Worm (Caenorhabditis elegans) whole organism, midembryonic: ENCODE results near the gene T28A8.5.

ENCODE experiments used
- T22C8.4 ChIP-seq: fragments of 200-800 bp; sonication (Bioruptor generic); IDR thresholded peaks from 2 replicates; pipeline ENCODE4 v1.3.6; 2022; ENCODE audit warnings: missing genetic modification characterization, missing compliant biosample characterization
- cog-1 ChIP-seq: sonication (generic microtip); optimal IDR thresholded peaks from 2 replicates; lab custom pipeline; 2016; ENCODE audit warnings: missing genetic modification characterization, missing compliant biosample characterization
- flt-1 ChIP-seq: fragments of 200-800 bp; sonication (Bioruptor generic); IDR thresholded peaks from 2 replicates; pipeline ENCODE4 v1.3.6; 2022; ENCODE audit warnings: missing genetic modification characterization, missing compliant biosample characterization
- klf-2 ChIP-seq: fragments of 200-800 bp; sonication (Bioruptor generic); conservative IDR thresholded peaks from 2 replicates; pipeline ENCODE4 v1.3.6; 2022; ENCODE audit warnings: missing genetic modification reagents, missing genetic modification characterization, missing compliant biosample characterization
- med-1 ChIP-seq: sonication (generic microtip); optimal IDR thresholded peaks from 2 replicates; lab custom pipeline; 2017; ENCODE audit warnings: missing genetic modification characterization, mild to moderate bottlenecking, missing compliant biosample characterization, antibody characterized with exemption, missing genetic modification reagents; ENCODE audit not compliant: insufficient read depth
- ref-1 ChIP-seq: fragments of 200-800 bp; sonication (Bioruptor generic); conservative IDR thresholded peaks from 2 replicates; pipeline ENCODE4 v1.3.6; 2022; ENCODE audit warnings: missing genetic modification reagents, missing genetic modification characterization, missing compliant biosample characterization
- tab-1 ChIP-seq: fragments of 200-800 bp; sonication (Bioruptor generic); IDR thresholded peaks from 2 replicates; pipeline ENCODE4 v1.3.6; 2022; ENCODE audit warnings: missing genetic modification characterization, missing compliant biosample characterization
- ztf-23 ChIP-seq: fragments of 200-800 bp; sonication (Bioruptor generic); IDR thresholded peaks from 2 replicates; pipeline ENCODE4 v1.3.6; 2022; ENCODE audit warnings: missing genetic modification reagents, missing genetic modification characterization, missing compliant biosample characterization
- ztf-29 ChIP-seq: fragments of 200-800 bp; sonication (Bioruptor generic); IDR thresholded peaks from 2 replicates; pipeline ENCODE4 v1.3.6; 2022; ENCODE audit warnings: missing genetic modification reagents, missing genetic modification characterization, missing compliant biosample characterization

The T28A8.5 gene

ce11 chrIII:13525118-13525839 is 23.8 kb downstream of the T28A8.5 start:
- TF ChIP-seq T22C8.4 (GFP tag; lab: Robert Waterston, UW) (no peak), klf-2 (GFP tag; lab: Robert Waterston, UW) (no peak), flt-1 (GFP tag; lab: Robert Waterston, UW) (no peak), tab-1 (GFP tag; lab: Robert Waterston, UW) (no peak), ref-1 (GFP tag; lab: Robert Waterston, UW) (no peak), ztf-29 (GFP tag; lab: Robert Waterston, UW) (no peak), ztf-23 (GFP tag; lab: Robert Waterston, UW) (no peak)

- TF ChIP-seq T22C8.4 (GFP tag; lab: Robert Waterston, UW) (no peak), klf-2 (GFP tag; lab: Robert Waterston, UW) (no peak), cog-1 (tag; lab: Kevin White, UChicago) (no peak), ztf-29 (GFP tag; lab: Robert Waterston, UW) (no peak), tab-1 (GFP tag; lab: Robert Waterston, UW) (no peak), flt-1 (GFP tag; lab: Robert Waterston, UW) (no peak), med-1 (GFP tag; lab: Kevin White, UChicago) (no peak), ztf-23 (GFP tag; lab: Robert Waterston, UW) (no peak), ref-1 (GFP tag; lab: Robert Waterston, UW) (no peak)
Measured at ce11 chrIII:13526191-13526590, 24.8 kb downstream of the T28A8.5 start.

- no peak for TF ChIP-seq cog-1 (tag; lab: Kevin White, UChicago)
- TF ChIP-seq ztf-23 (GFP tag; lab: Robert Waterston, UW), result no peak
- no peak for TF ChIP-seq klf-2 (GFP tag; lab: Robert Waterston, UW)
Measured at ce11 chrIII:13526702-13527101, 25.3 kb downstream of the T28A8.5 start.

ce11 chrIII:13527424-13528097 is 26.1 kb downstream of the T28A8.5 start, which contains the start of gene lron-13:
Gene lron-13, plus strand, starts transcription at chrIII:13527438.
- TF ChIP-seq med-1 (GFP tag; lab: Kevin White, UChicago), result no peak
- TF ChIP-seq ztf-29 (GFP tag; lab: Robert Waterston, UW), result no peak
- TF ChIP-seq klf-2 (GFP tag; lab: Robert Waterston, UW), result no peak
- TF ChIP-seq tab-1 (GFP tag; lab: Robert Waterston, UW), result no peak
- no peak for TF ChIP-seq ztf-23 (GFP tag; lab: Robert Waterston, UW)

ce11 chrIII:13528513-13529249 is 27.3 kb downstream of the T28A8.5 start:
- no peak for TF ChIP-seq ref-1 (GFP tag; lab: Robert Waterston, UW)
- no peak for TF ChIP-seq cog-1 (tag; lab: Kevin White, UChicago)
- TF ChIP-seq T22C8.4 (GFP tag; lab: Robert Waterston, UW), result no peak
- no peak for TF ChIP-seq ztf-29 (GFP tag; lab: Robert Waterston, UW)

ce11 chrIII:13530017-13530416 is 28.6 kb downstream of the T28A8.5 start:
- TF ChIP-seq tab-1 (GFP tag; lab: Robert Waterston, UW) (no peak), flt-1 (GFP tag; lab: Robert Waterston, UW) (0 out of 2 replicates have a peak, but pooled peaks have one; percentile 30), med-1 (GFP tag; lab: Kevin White, UChicago) (no peak), ztf-29 (GFP tag; lab: Robert Waterston, UW) (no peak)

ce11 chrIII:13530838-13531237 is 29.4 kb downstream of the T28A8.5 start:
- TF ChIP-seq ztf-23 (GFP tag; lab: Robert Waterston, UW) (no peak), T22C8.4 (GFP tag; lab: Robert Waterston, UW) (no peak), flt-1 (GFP tag; lab: Robert Waterston, UW) (no peak), klf-2 (GFP tag; lab: Robert Waterston, UW) (no peak), ref-1 (GFP tag; lab: Robert Waterston, UW) (no peak), tab-1 (GFP tag; lab: Robert Waterston, UW) (no peak), med-1 (GFP tag; lab: Kevin White, UChicago) (no peak), ztf-29 (GFP tag; lab: Robert Waterston, UW) (no peak)

ce11 chrIII:13534704-13535103 is 33.3 kb downstream of the T28A8.5 start:
- TF ChIP-seq ztf-23 (GFP tag; lab: Robert Waterston, UW) (no peak), T22C8.4 (GFP tag; lab: Robert Waterston, UW) (no peak), med-1 (GFP tag; lab: Kevin White, UChicago) (no peak), ztf-29 (GFP tag; lab: Robert Waterston, UW) (no peak), ref-1 (GFP tag; lab: Robert Waterston, UW) (no peak)

- no peak for TF ChIP-seq cog-1 (tag; lab: Kevin White, UChicago)
- no peak for TF ChIP-seq ztf-23 (GFP tag; lab: Robert Waterston, UW)
- no peak for TF ChIP-seq ref-1 (GFP tag; lab: Robert Waterston, UW)
- no peak for TF ChIP-seq T22C8.4 (GFP tag; lab: Robert Waterston, UW)
- TF ChIP-seq klf-2 (GFP tag; lab: Robert Waterston, UW), result no peak
- no peak for TF ChIP-seq flt-1 (GFP tag; lab: Robert Waterston, UW)
Measured at ce11 chrIII:13535735-13536390, 34.4 kb downstream of the T28A8.5 start.
